Worm (Caenorhabditis elegans) whole organism, L2 larva: Measurements from ENCODE around the gene acbp-8.
"Not testable (repeated sequence)": the region's sequence is repeated elsewhere in the genome, so short reads cannot be mapped to it uniquely, and the experiment has no call there.

ENCODE experiments used
- F13H6.1 ChIP-seq: sonication (generic microtip); optimal IDR thresholded peaks from 2 replicates; lab custom pipeline; 2016; ENCODE audit warnings: missing genetic modification characterization, missing compliant biosample characterization
- Y55F3AM.14 ChIP-seq: fragments of 200-800 bp; sonication (Bioruptor generic); optimal IDR thresholded peaks from 2 replicates; lab custom pipeline; 2018; ENCODE audit warnings: mild to moderate bottlenecking, missing genetic modification characterization, missing compliant biosample characterization
- ZK546.5 ChIP-seq: sonication (generic microtip); optimal IDR thresholded peaks from 2 replicates; lab custom pipeline; 2017; ENCODE audit warnings: missing biosample characterization, missing genetic modification characterization
- ama-1 ChIP-seq: fragments of 150-350 bp; optimal IDR thresholded peaks from 2 replicates; lab custom pipeline; 2018; ENCODE audit warnings: inconsistent platforms
- blmp-1 ChIP-seq: sonication (generic microtip); optimal IDR thresholded peaks from 2 replicates; lab custom pipeline; 2017; ENCODE audit warnings: missing genetic modification characterization, mild to moderate bottlenecking, missing compliant biosample characterization, antibody characterized with exemption, moderate library complexity; ENCODE audit not compliant: insufficient read depth
- ceh-16 ChIP-seq: fragments of 150-350 bp; optimal IDR thresholded peaks from 2 replicates; lab custom pipeline; 2014; ENCODE audit warnings: missing biosample characterization, missing genetic modification characterization
- ceh-82 ChIP-seq: fragments of 150-350 bp; optimal IDR thresholded peaks from 2 replicates; lab custom pipeline; 2014; ENCODE audit warnings: missing biosample characterization, missing genetic modification characterization
- crh-2 ChIP-seq: sonication (generic microtip); optimal IDR thresholded peaks from 2 replicates; lab custom pipeline; 2017; ENCODE audit warnings: missing biosample characterization, missing genetic modification characterization
- dmd-4 ChIP-seq: sonication (generic microtip); optimal IDR thresholded peaks from 2 replicates; lab custom pipeline; 2017; ENCODE audit warnings: missing biosample characterization, missing genetic modification characterization
- egl-27 ChIP-seq: sonication (generic microtip); optimal IDR thresholded peaks from 3 replicates; lab custom pipeline; 2017; ENCODE audit warnings: missing biosample characterization, missing genetic modification reagents, missing genetic modification characterization
- elt-1 ChIP-seq: fragments of 150-350 bp; optimal IDR thresholded peaks from 2 replicates; lab custom pipeline; 2014; ENCODE audit warnings: missing biosample characterization, missing genetic modification characterization
- elt-3 ChIP-seq: sonication (generic microtip); optimal IDR thresholded peaks from 2 replicates; lab custom pipeline; 2017; ENCODE audit warnings: missing biosample characterization, missing genetic modification characterization
- gmeb-1 ChIP-seq: fragments of 150-350 bp; optimal IDR thresholded peaks from 2 replicates; lab custom pipeline; 2014; ENCODE audit warnings: missing biosample characterization, missing genetic modification characterization
- lin-11 ChIP-seq: fragments of 150-350 bp; sonication (generic microtip); optimal IDR thresholded peaks from 2 replicates; lab custom pipeline; 2014; ENCODE audit warnings: missing biosample characterization, missing genetic modification characterization, inconsistent platforms, mixed read lengths
- lin-13 ChIP-seq: fragments of 150-350 bp; optimal IDR thresholded peaks from 2 replicates; lab custom pipeline; 2014; ENCODE audit warnings: missing biosample characterization, missing genetic modification reagents, missing genetic modification characterization
- lin-39 ChIP-seq: fragments of 150-350 bp; optimal IDR thresholded peaks from 2 replicates; lab custom pipeline; 2014; ENCODE audit warnings: missing biosample characterization, missing genetic modification reagents, missing genetic modification characterization
- mbf-1 ChIP-seq: sonication (generic microtip); optimal IDR thresholded peaks from 2 replicates; lab custom pipeline; 2017; ENCODE audit warnings: missing biosample characterization, missing genetic modification characterization
- mdl-1 ChIP-seq, 2 experiments: fragments of 150-350 bp in 1 of 2; sonication (generic microtip) in 1 of 2; optimal IDR thresholded peaks; 2 replicates each; lab custom pipeline; 2017; ENCODE audit warnings: missing biosample characterization in 2 of 2, missing genetic modification characterization in 2 of 2
- nhr-10 ChIP-seq: sonication (generic microtip); optimal IDR thresholded peaks from 2 replicates; lab custom pipeline; 2017; ENCODE audit warnings: missing biosample characterization, missing genetic modification characterization
- nhr-11 ChIP-seq: fragments of 150-350 bp; optimal IDR thresholded peaks from 2 replicates; lab custom pipeline; 2014; ENCODE audit warnings: missing biosample characterization, missing genetic modification characterization
- nhr-129 ChIP-seq: fragments of 150-350 bp; optimal IDR thresholded peaks from 2 replicates; lab custom pipeline; 2014; ENCODE audit warnings: missing biosample characterization, missing genetic modification characterization
- nhr-21 ChIP-seq: fragments of 150-350 bp; optimal IDR thresholded peaks from 2 replicates; lab custom pipeline; 2014; ENCODE audit warnings: missing biosample characterization, missing genetic modification characterization
- nhr-23 ChIP-seq: fragments of 150-350 bp; optimal IDR thresholded peaks from 2 replicates; lab custom pipeline; 2014; ENCODE audit warnings: missing biosample characterization, missing genetic modification reagents, missing genetic modification characterization
- nhr-237 ChIP-seq: fragments of 150-350 bp; optimal IDR thresholded peaks from 2 replicates; lab custom pipeline; 2014; ENCODE audit warnings: missing biosample characterization, missing genetic modification characterization
- nhr-25 ChIP-seq: fragments of 150-350 bp; sonication (generic microtip); optimal IDR thresholded peaks from 3 replicates; lab custom pipeline; 2014; ENCODE audit warnings: missing biosample characterization, missing genetic modification characterization
- nhr-6 ChIP-seq: fragments of 150-350 bp; optimal IDR thresholded peaks from 2 replicates; lab custom pipeline; 2014; ENCODE audit warnings: missing biosample characterization, missing genetic modification characterization
- nhr-77 ChIP-seq: fragments of 150-350 bp; optimal IDR thresholded peaks from 2 replicates; lab custom pipeline; 2014; ENCODE audit warnings: missing biosample characterization, missing genetic modification characterization
- peb-1 ChIP-seq: fragments of 150-350 bp; optimal IDR thresholded peaks from 2 replicates; lab custom pipeline; 2014; ENCODE audit warnings: missing biosample characterization, missing genetic modification characterization
- sem-4 ChIP-seq: fragments of 150-350 bp; optimal IDR thresholded peaks from 2 replicates; lab custom pipeline; 2014; ENCODE audit warnings: missing biosample characterization, missing genetic modification reagents, missing genetic modification characterization
- skn-1 ChIP-seq: sonication (generic microtip); optimal IDR thresholded peaks from 2 replicates; lab custom pipeline; 2017; ENCODE audit warnings: missing biosample characterization, missing genetic modification characterization
- snpc-4 ChIP-seq: fragments of 150-350 bp; optimal IDR thresholded peaks from 2 replicates; lab custom pipeline; 2014; ENCODE audit warnings: missing biosample characterization, missing genetic modification characterization
- unc-39 ChIP-seq: fragments of 150-350 bp; optimal IDR thresholded peaks from 2 replicates; lab custom pipeline; 2014; ENCODE audit warnings: missing biosample characterization, missing genetic modification characterization
- unc-55 ChIP-seq: fragments of 150-350 bp; sonication (generic microtip); optimal IDR thresholded peaks from 3 replicates; lab custom pipeline; 2014; ENCODE audit warnings: missing biosample characterization, missing genetic modification reagents, missing genetic modification characterization
- zag-1 ChIP-seq: fragments of 150-350 bp; optimal IDR thresholded peaks from 2 replicates; lab custom pipeline; 2014; ENCODE audit warnings: missing biosample characterization, missing genetic modification characterization
- ztf-1 ChIP-seq: fragments of 200-800 bp; sonication (Bioruptor generic); conservative IDR thresholded peaks from 2 replicates; pipeline ENCODE4 v1.3.6; 2022; ENCODE audit warnings: missing genetic modification characterization, missing compliant biosample characterization
- ztf-11 ChIP-seq: sonication (generic microtip); optimal IDR thresholded peaks from 2 replicates; lab custom pipeline; 2017; ENCODE audit warnings: missing biosample characterization, missing genetic modification characterization
- ztf-4 ChIP-seq: fragments of 150-350 bp; optimal IDR thresholded peaks from 2 replicates; lab custom pipeline; 2014; ENCODE audit warnings: missing biosample characterization, missing genetic modification characterization

Gene acbp-8

DNA sequence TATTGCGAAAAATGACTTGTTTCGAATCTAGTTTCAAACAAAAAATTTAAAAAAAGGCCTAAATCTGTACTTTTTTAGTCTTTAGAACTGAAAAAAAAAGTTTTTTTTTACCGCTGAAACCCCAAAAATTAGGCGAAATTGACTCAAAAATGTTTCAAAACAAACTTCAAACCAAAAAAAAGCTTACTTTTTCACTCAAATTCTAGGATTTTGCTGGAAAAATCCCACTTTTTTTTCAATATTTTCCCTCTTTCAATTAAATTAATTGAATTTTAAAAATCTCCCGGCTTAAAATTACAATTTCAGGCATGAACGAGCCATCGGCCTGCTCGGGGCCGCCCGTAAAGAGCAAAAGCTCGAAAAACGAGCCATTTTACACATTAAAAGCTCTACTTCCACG lies 31.1 kb upstream of the acbp-8 start, which contains the start of gene mdt-19:
mdt-19 (plus strand) TSS at position 301 of the 400 bp plus-strand sequence.
- no peak for TF ChIP-seq blmp-1 (tag; lab: Kevin White, UChicago)
- TF ChIP-seq ZK546.5 (tag; lab: Kevin White, UChicago) = no peak
- no peak for TF ChIP-seq ceh-82 (tag; lab: Kevin White, UChicago)
- no peak for TF ChIP-seq lin-11
- no peak for TF ChIP-seq elt-1 (tag; lab: Kevin White, UChicago)
- TF ChIP-seq nhr-21 (tag; lab: Kevin White, UChicago) = no peak
- TF ChIP-seq nhr-77 (tag; lab: Kevin White, UChicago) = no peak
- TF ChIP-seq ceh-16 = no peak

DNA sequence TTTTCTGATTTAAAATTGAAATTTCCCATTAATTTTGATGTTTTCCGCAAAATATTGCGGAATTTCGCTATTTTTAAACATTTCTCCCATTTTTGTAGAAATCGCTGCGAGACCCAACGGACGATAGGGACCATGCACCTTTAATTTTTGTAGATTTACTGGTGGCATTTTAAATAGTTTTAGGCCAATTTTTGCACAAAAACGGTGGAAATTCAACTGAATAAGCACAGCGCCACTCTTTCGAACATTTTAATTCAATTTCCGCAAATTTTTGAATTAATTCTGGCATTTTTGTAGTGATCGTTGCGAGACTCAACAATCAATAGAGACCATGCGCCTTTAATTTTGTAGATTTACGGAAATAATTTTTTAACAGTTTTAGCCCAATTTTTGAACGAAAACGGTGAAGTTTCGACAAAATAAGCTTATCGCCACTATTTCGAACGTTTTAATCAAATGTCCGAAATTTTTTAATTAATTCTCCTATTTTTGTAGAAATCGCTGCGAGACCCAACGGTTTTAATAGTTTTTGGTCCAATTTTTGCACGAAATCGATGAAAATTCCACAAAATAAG lies 30.2 kb upstream of the acbp-8 start:
- TF ChIP-seq nhr-11 (tag; lab: Kevin White, UChicago) = no peak
- no peak for TF ChIP-seq crh-2 (tag; lab: Kevin White, UChicago)
- TF ChIP-seq nhr-21 (tag; lab: Kevin White, UChicago) = no peak
- TF ChIP-seq lin-13 (GFP tag; lab: Kevin White, UChicago) = no peak
- no peak for TF ChIP-seq nhr-6 (tag; lab: Kevin White, UChicago)
- no peak for TF ChIP-seq sem-4 (tag; lab: Kevin White, UChicago)
- no peak for TF ChIP-seq peb-1
- TF ChIP-seq ztf-1 = no peak
- no peak for TF ChIP-seq nhr-23 (tag; lab: Kevin White, UChicago)
- no peak for TF ChIP-seq ceh-82 (tag; lab: Kevin White, UChicago)
- no peak for TF ChIP-seq Y55F3AM.14
- no peak for TF ChIP-seq ztf-4
- no peak for TF ChIP-seq F13H6.1 (tag; lab: Kevin White, UChicago)

DNA sequence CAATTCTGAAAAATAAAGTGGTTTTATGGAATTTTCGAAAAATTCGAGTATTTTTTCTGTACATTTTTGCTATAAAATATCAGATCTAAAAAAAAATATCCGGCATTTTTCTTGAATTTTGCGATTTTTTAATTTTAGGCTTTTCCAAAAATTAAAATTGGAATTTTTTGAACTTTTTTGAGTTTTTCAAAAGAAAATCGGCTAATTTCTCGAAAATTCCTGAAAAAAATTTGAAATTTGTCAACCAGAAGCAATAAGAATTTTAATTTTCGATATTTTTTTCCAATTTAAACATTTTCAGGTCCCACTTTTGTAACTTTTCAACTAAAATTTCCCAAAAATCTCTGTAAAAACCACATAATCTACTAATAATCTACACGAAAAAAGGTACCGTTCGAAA lies 25.1 kb upstream of the acbp-8 start, which contains the start of gene Y71H2B.11:
Y71H2B.11 (plus strand) TSS at position 301 of the 400 bp plus-strand sequence.
- TF ChIP-seq ztf-11 (no peak), blmp-1 (tag; lab: Kevin White, UChicago) (no peak), nhr-25 (no peak), nhr-10 (tag; lab: Kevin White, UChicago) (no peak), mdl-1 (tag; optimal IDR thresholded peaks at IDR 0.05; lab: Kevin White, UChicago) (no peak), gmeb-1 (tag; lab: Kevin White, UChicago) (no peak), dmd-4 (tag; lab: Kevin White, UChicago) (no peak), peb-1 (no peak), zag-1 (tag; lab: Kevin White, UChicago) (no peak), ceh-16 (no peak), ama-1 (no peak), nhr-21 (tag; lab: Kevin White, UChicago) (no peak), lin-39 (tag; lab: Kevin White, UChicago) (no peak), nhr-129 (tag; lab: Kevin White, UChicago) (no peak), elt-3 (tag; lab: Kevin White, UChicago) (no peak), Y55F3AM.14 (no peak), lin-13 (GFP tag; lab: Kevin White, UChicago) (no peak), mbf-1 (no peak), ZK546.5 (tag; lab: Kevin White, UChicago) (no peak), egl-27 (no peak)

DNA sequence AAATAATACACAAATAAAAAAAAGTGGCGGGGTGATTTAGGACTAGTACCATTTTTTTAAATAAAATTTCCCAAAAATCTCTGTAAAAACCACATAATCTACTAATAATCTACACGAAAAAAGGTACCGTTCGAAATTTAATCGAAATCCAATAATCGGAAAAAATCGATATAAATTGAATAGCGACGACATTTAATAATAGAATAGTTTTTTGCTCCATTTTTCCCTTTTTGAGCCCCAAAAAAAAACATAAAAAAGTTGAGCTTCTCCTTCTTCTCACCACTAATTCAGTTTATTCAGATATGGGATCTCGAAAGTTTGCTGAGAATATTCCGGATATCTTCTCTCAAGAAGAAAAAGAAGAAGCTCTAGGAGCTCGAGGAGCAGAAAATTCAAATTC lies 21.1 kb upstream of the acbp-8 start, which contains the start of gene Y71H2B.5:
Y71H2B.5 (plus strand) TSS at position 301 of the 400 bp plus-strand sequence.
- not testable (repeated sequence) for TF ChIP-seq unc-39 (tag; lab: Kevin White, UChicago); dmd-4 (tag; lab: Kevin White, UChicago); unc-55 (GFP tag; lab: Kevin White, UChicago)

DNA sequence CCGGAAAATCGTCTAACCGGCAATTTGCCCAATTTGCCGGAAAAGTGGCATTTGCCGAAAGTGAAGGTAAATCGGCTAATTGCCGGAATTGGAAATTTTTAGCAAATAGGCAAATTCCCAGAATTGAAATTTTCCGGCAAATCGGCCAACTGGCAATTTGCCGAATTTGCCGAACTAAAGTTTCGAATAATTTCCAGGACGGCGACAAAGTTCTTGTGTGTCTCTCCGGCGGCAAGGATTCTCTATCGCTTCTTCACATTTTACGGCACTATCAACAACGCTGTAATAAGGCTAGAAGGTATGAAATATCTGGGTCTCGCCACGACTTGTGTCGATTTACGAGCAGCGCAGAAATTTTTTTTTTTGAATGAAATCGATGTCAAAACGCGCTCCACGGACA lies 12.6 kb upstream of the acbp-8 start:
- TF ChIP-seq F13H6.1 (tag; lab: Kevin White, UChicago) = no peak
- no peak for TF ChIP-seq nhr-237
- no peak for TF ChIP-seq nhr-10 (tag; lab: Kevin White, UChicago)
- no peak for TF ChIP-seq snpc-4
- no peak for TF ChIP-seq lin-11
- TF ChIP-seq skn-1 (tag; lab: Kevin White, UChicago) = no peak
- TF ChIP-seq lin-13 (GFP tag; lab: Kevin White, UChicago) = no peak
- TF ChIP-seq peb-1 = no peak
- no peak for TF ChIP-seq elt-1 (tag; lab: Kevin White, UChicago)
- no peak for TF ChIP-seq nhr-11 (tag; lab: Kevin White, UChicago)
- no peak for TF ChIP-seq Y55F3AM.14
